Fruit fly (Drosophila melanogaster) whole organism, prepupa: Measurements from ENCODE around the gene aru.
A peak's percentile ranks its signal among the peaks of the same experiment; 100 is the strongest.

Experiments
- CG10669 ChIP-seq: fragments of 200-800 bp; sonication (Bioruptor generic); optimal IDR thresholded peaks from 3 replicates; lab custom pipeline; 2018; ENCODE audit warnings: missing biosample characterization, mild to moderate bottlenecking, missing genetic modification characterization, moderate library complexity
- CG11294 ChIP-seq: fragments of 200-800 bp; sonication (Bioruptor generic); IDR thresholded peaks from 2 replicates; pipeline ENCODE4 v1.3.6; 2022; ENCODE audit warnings: missing biosample characterization, missing genetic modification characterization
- CG11762 ChIP-seq: fragments of 200-800 bp; sonication (Bioruptor generic); optimal IDR thresholded peaks from 3 replicates; lab custom pipeline; 2016; ENCODE audit warnings: missing biosample characterization, missing genetic modification characterization; ENCODE audit not compliant: insufficient read depth
- CG11902 ChIP-seq: fragments of 200-800 bp; sonication (Bioruptor generic); optimal IDR thresholded peaks from 3 replicates; lab custom pipeline; 2016; ENCODE audit warnings: missing biosample characterization, missing genetic modification characterization
- CG1621 ChIP-seq: fragments of 200-800 bp; sonication (Bioruptor generic); optimal IDR thresholded peaks from 3 replicates; lab custom pipeline; 2018; ENCODE audit warnings: missing biosample characterization, mild to moderate bottlenecking, missing genetic modification characterization
- CG16779 ChIP-seq: fragments of 200-800 bp; sonication (Bioruptor generic); optimal IDR thresholded peaks from 3 replicates; lab custom pipeline; 2017; ENCODE audit warnings: missing biosample characterization, mild to moderate bottlenecking, missing genetic modification characterization
- CG3032 ChIP-seq: fragments of 200-800 bp; optimal IDR thresholded peaks from 2 replicates; lab custom pipeline; 2019; ENCODE audit warnings: missing biosample characterization, mild to moderate bottlenecking, missing genetic modification characterization, moderate library complexity
- CG32006 ChIP-seq: fragments of 200-800 bp; sonication (Bioruptor generic); optimal IDR thresholded peaks from 3 replicates; lab custom pipeline; 2017; ENCODE audit warnings: missing biosample characterization, mild to moderate bottlenecking, missing genetic modification characterization
- CG34406 ChIP-seq: fragments of 200-800 bp; sonication (Bioruptor generic); optimal IDR thresholded peaks from 3 replicates; lab custom pipeline; 2016; ENCODE audit warnings: missing biosample characterization, missing genetic modification characterization
- CG4318 ChIP-seq: fragments of 200-800 bp; sonication (Bioruptor generic); optimal IDR thresholded peaks from 3 replicates; lab custom pipeline; 2017; ENCODE audit warnings: missing biosample characterization, mild to moderate bottlenecking, missing genetic modification characterization
- CG6163 ChIP-seq: fragments of 200-800 bp; sonication (Bioruptor generic); IDR thresholded peaks from 3 replicates; pipeline ENCODE4 v1.3.6; 2022; ENCODE audit warnings: missing biosample characterization, missing genetic modification characterization
- CG6276 ChIP-seq: fragments of 200-800 bp; sonication (Bioruptor generic); optimal IDR thresholded peaks from 2 replicates; lab custom pipeline; 2017; ENCODE audit warnings: missing biosample characterization, mild to moderate bottlenecking, missing genetic modification characterization
- CG6792 ChIP-seq: fragments of 200-800 bp; sonication (Bioruptor generic); optimal IDR thresholded peaks from 3 replicates; lab custom pipeline; 2016; ENCODE audit warnings: missing biosample characterization, missing genetic modification characterization
- CG6808 ChIP-seq: fragments of 200-800 bp; sonication (Bioruptor generic); optimal IDR thresholded peaks from 3 replicates; lab custom pipeline; 2017; ENCODE audit warnings: missing biosample characterization, missing genetic modification characterization, mild to moderate bottlenecking, moderate library complexity, missing genetic modification reagents
- CG6854 ChIP-seq: fragments of 200-800 bp; sonication (Bioruptor generic); optimal IDR thresholded peaks from 2 replicates; lab custom pipeline; 2017; ENCODE audit warnings: missing biosample characterization, mild to moderate bottlenecking, missing genetic modification characterization
- CG8119 ChIP-seq: fragments of 200-800 bp; sonication (Bioruptor generic); IDR thresholded peaks from 3 replicates; pipeline ENCODE4 v1.3.6; 2022; ENCODE audit warnings: missing biosample characterization, missing genetic modification characterization
- CG8319 ChIP-seq: fragments of 200-800 bp; sonication (Bioruptor generic); optimal IDR thresholded peaks from 3 replicates; lab custom pipeline; 2016; ENCODE audit warnings: missing biosample characterization, missing genetic modification characterization
- Eip75B ChIP-seq: fragments of 200-800 bp; sonication (Bioruptor generic); optimal IDR thresholded peaks from 3 replicates; lab custom pipeline; 2016; ENCODE audit warnings: missing biosample characterization, missing genetic modification characterization
- Eip78C ChIP-seq: fragments of 200-800 bp; sonication (Bioruptor generic); peaks from one replicate; lab custom pipeline; 2016; ENCODE audit warnings: missing biosample characterization, missing genetic modification characterization
- Eip93F ChIP-seq: fragments of 200-800 bp; sonication (Bioruptor generic); optimal IDR thresholded peaks from 2 replicates; lab custom pipeline; 2016; ENCODE audit warnings: missing biosample characterization, mild to moderate bottlenecking, missing genetic modification characterization
- Ets21C ChIP-seq: fragments of 200-800 bp; sonication (Bioruptor generic); optimal IDR thresholded peaks from 3 replicates; lab custom pipeline; 2016; ENCODE audit warnings: missing biosample characterization, missing genetic modification characterization
- Gug ChIP-seq: fragments of 200-800 bp; sonication (Bioruptor generic); IDR thresholded peaks from 2 replicates; pipeline ENCODE4 v1.3.6; 2022; ENCODE audit warnings: missing biosample characterization, missing genetic modification characterization
- Hr38 ChIP-seq: sonication (Bioruptor generic); optimal IDR thresholded peaks from 2 replicates; lab custom pipeline; 2016; ENCODE audit warnings: missing biosample characterization, missing genetic modification characterization
- Hr39 ChIP-seq: fragments of 200-800 bp; sonication (Bioruptor generic); optimal IDR thresholded peaks from 2 replicates; lab custom pipeline; 2016; ENCODE audit warnings: missing biosample characterization, missing genetic modification characterization
- Lpt ChIP-seq: fragments of 200-800 bp; sonication (Bioruptor generic); optimal IDR thresholded peaks from 3 replicates; lab custom pipeline; 2016; ENCODE audit warnings: missing biosample characterization, missing genetic modification characterization
- Met ChIP-seq: fragments of 200-800 bp; sonication (Bioruptor generic); optimal IDR thresholded peaks from 3 replicates; lab custom pipeline; 2016; ENCODE audit warnings: missing biosample characterization, missing genetic modification characterization
- Smox ChIP-seq: fragments of 200-800 bp; sonication (Bioruptor generic); optimal IDR thresholded peaks from 3 replicates; lab custom pipeline; 2016; ENCODE audit warnings: missing biosample characterization, missing genetic modification characterization
- Sox14 ChIP-seq: fragments of 200-800 bp; sonication (Bioruptor generic); optimal IDR thresholded peaks from 3 replicates; lab custom pipeline; 2016; ENCODE audit warnings: missing biosample characterization, missing genetic modification characterization
- Sox15 ChIP-seq: fragments of 200-800 bp; sonication (Bioruptor generic); optimal IDR thresholded peaks from 3 replicates; lab custom pipeline; 2016; ENCODE audit warnings: missing biosample characterization, missing genetic modification characterization
- cyc ChIP-seq: fragments of 200-800 bp; sonication (Bioruptor generic); optimal IDR thresholded peaks from 3 replicates; lab custom pipeline; 2016; ENCODE audit warnings: missing biosample characterization, missing genetic modification characterization
- dac ChIP-seq: fragments of 200-800 bp; sonication (Bioruptor generic); optimal IDR thresholded peaks from 2 replicates; lab custom pipeline; 2017; ENCODE audit warnings: missing biosample characterization, mild to moderate bottlenecking, missing genetic modification characterization
- dsx ChIP-seq: fragments of 200-800 bp; optimal IDR thresholded peaks from 3 replicates; lab custom pipeline; 2019; ENCODE audit warnings: missing biosample characterization, mild to moderate bottlenecking, missing genetic modification characterization, moderate library complexity; ENCODE audit not compliant: poor library complexity, severe bottlenecking
- esn ChIP-seq: fragments of 200-800 bp; sonication (Bioruptor generic); optimal IDR thresholded peaks from 2 replicates; lab custom pipeline; 2016; ENCODE audit warnings: missing biosample characterization, mild to moderate bottlenecking, missing genetic modification characterization, moderate library complexity
- fd59A ChIP-seq: fragments of 200-800 bp; sonication (Bioruptor generic); optimal IDR thresholded peaks from 2 replicates; lab custom pipeline; 2017; ENCODE audit warnings: missing biosample characterization, mild to moderate bottlenecking, missing genetic modification characterization, missing genetic modification reagents
- fd85E ChIP-seq: fragments of 200-800 bp; sonication (Bioruptor generic); optimal IDR thresholded peaks from 3 replicates; lab custom pipeline; 2016; ENCODE audit warnings: missing biosample characterization, missing genetic modification characterization
- fkh ChIP-seq: fragments of 200-800 bp; sonication (Bioruptor generic); optimal IDR thresholded peaks from 3 replicates; lab custom pipeline; 2017; ENCODE audit warnings: missing biosample characterization, mild to moderate bottlenecking, missing genetic modification characterization, moderate library complexity
- lz ChIP-seq: fragments of 200-800 bp; sonication (Bioruptor generic); optimal IDR thresholded peaks from 3 replicates; lab custom pipeline; 2016; ENCODE audit warnings: missing biosample characterization, missing genetic modification characterization
- pdm3 ChIP-seq: fragments of 200-800 bp; sonication (Bioruptor generic); optimal IDR thresholded peaks from 3 replicates; lab custom pipeline; 2016; ENCODE audit warnings: missing biosample characterization, missing genetic modification characterization
- salr ChIP-seq, 2 experiments: fragments of 200-800 bp; sonication (Bioruptor generic); optimal IDR thresholded peaks; 3 replicates each; lab custom pipeline; 2016 to 2018; ENCODE audit warnings: missing biosample characterization in 2 of 2, missing genetic modification characterization in 2 of 2, mild to moderate bottlenecking in 1 of 2
- spab ChIP-seq: fragments of 200-800 bp; sonication (Bioruptor generic); optimal IDR thresholded peaks from 2 replicates; lab custom pipeline; 2017; ENCODE audit warnings: missing biosample characterization, mild to moderate bottlenecking, missing genetic modification characterization, missing genetic modification reagents
- svp ChIP-seq: fragments of 200-800 bp; sonication (Bioruptor generic); peaks from one replicate; lab custom pipeline; 2016; ENCODE audit warnings: missing biosample characterization, missing genetic modification characterization
- topi ChIP-seq: fragments of 200-800 bp; sonication (Bioruptor generic); optimal IDR thresholded peaks from 3 replicates; lab custom pipeline; 2016; ENCODE audit warnings: missing biosample characterization, missing genetic modification characterization
- vri ChIP-seq: fragments of 200-800 bp; sonication (Bioruptor generic); optimal IDR thresholded peaks from 3 replicates; lab custom pipeline; 2016; ENCODE audit warnings: missing biosample characterization, mild to moderate bottlenecking, missing genetic modification characterization

Gene aru

dm6 chr2L:884970-885369, 16.8 kb upstream of the aru start, which contains the start of gene CG15824:
Gene CG15824 (minus strand): TSS chr2L:885141.
- no peak for TF ChIP-seq vri (GFP tag; lab: Kevin White, UChicago)
- no peak for TF ChIP-seq CG6808 (GFP tag; lab: Kevin White, UChicago)
- no peak for TF ChIP-seq Sox14 (GFP tag; lab: Kevin White, UChicago)
- no peak for TF ChIP-seq Ets21C (GFP tag; lab: Kevin White, UChicago)
- no peak for TF ChIP-seq fd59A (GFP tag; lab: Kevin White, UChicago)
- no peak for TF ChIP-seq CG16779
- no peak for TF ChIP-seq CG11902 (GFP tag; lab: Kevin White, UChicago)
- no peak for TF ChIP-seq Lpt (GFP tag; lab: Kevin White, UChicago)
- TF ChIP-seq Gug (GFP tag; lab: Robert Waterston, UW): no peak
- no peak for TF ChIP-seq fkh (GFP tag; lab: Kevin White, UChicago)
- TF ChIP-seq pdm3: no peak
- TF ChIP-seq Eip78C: no peak
- no peak for TF ChIP-seq topi (GFP tag; lab: Kevin White, UChicago)
- TF ChIP-seq CG11762 (GFP tag; lab: Kevin White, UChicago): no peak
- TF ChIP-seq, all 60 proteins: peak for 0

- TF ChIP-seq Hr39 (no peak), CG6854 (GFP tag; lab: Kevin White, UChicago) (no peak), spab (no peak), CG11294 (GFP tag; lab: Robert Waterston, UW) (no peak), Ets21C (GFP tag; lab: Kevin White, UChicago) (no peak), lz (GFP tag; lab: Kevin White, UChicago) (no peak), cyc (no peak), Sox15 (GFP tag; lab: Kevin White, UChicago) (no peak), Eip75B (GFP tag; lab: Kevin White, UChicago) (no peak)
Observed at dm6 chr2L:877002-877401, 8.8 kb upstream of the aru start, which contains the start of gene ninaA. Gene ninaA (plus strand): TSS chr2L:877302.

DNA sequence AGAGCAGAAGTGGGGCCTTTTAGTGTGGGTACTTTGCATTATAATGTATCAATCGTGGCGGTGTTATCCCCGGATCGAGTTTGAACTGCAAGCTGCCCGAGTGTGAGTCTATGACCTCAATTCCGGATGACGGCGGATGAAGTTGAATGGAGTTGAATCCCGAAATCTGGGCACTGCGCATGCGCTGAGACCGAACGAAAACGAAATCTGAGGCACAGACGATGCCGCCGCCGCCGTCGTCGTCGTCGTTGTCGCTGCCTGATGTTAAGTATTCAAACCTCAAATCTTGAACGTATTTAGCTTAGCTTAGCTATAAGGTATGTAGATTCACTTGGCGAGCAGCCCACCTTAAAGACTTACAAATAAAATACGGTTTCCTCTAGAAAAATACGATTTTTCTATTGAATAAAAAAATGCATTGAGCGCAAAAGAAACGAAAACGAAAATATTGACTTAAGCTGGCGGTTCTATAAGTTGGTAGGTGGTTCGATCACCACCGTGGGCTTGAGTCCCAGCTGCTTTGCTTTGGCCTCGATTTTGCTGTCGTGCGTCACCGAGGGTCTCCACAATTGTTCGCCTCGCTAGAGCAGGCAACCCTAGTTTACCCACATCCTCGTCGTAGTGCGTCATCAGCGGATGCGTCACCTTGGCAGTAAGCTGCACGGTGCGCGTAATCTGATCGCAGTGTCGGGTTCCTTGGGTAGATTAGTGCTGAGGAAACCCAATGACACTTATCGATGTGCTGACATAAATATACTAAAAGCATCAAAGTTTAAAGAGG, 5.8 kb upstream of the aru start:
- TF ChIP-seq Smox (GFP tag; lab: Kevin White, UChicago) (no peak), svp (GFP tag; lab: Kevin White, UChicago) (peak; percentile 45)

DNA sequence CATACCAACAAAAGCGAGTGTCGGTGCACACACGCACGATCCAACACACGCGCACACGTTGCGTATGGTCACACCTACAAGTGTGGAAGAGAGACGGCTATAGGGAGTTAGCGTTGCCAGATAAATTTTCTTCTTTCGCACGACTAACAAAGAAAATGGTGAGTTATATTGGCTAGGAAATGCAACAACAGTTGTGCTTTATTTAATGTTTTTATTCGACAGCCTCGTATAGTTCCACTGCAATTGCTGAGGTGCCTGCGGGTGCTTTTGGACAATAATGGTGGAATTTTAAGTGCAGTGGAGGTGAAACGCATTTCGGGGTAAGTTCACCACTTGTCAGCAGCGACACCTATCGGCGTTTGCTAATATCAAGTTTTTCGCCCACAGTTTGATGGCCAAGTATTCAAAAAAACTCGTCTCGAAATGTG, 3.3 kb upstream of the aru start:
- no peak for TF ChIP-seq dac (GFP tag; lab: Kevin White, UChicago)
- TF ChIP-seq CG6163 (GFP tag; lab: Robert Waterston, UW): peak; percentile 48; the same call in 1 of the 3 replicates
- TF ChIP-seq Smox (GFP tag; lab: Kevin White, UChicago): no peak
- peak; percentile 14 for TF ChIP-seq lz (GFP tag; lab: Kevin White, UChicago)
- TF ChIP-seq esn (GFP tag; lab: Kevin White, UChicago): no peak
- no peak for TF ChIP-seq Gug (GFP tag; lab: Robert Waterston, UW)
- TF ChIP-seq CG4318 (GFP tag; lab: Kevin White, UChicago): no peak
- TF ChIP-seq fd85E (GFP tag; lab: Kevin White, UChicago): no peak
- TF ChIP-seq vri (GFP tag; lab: Kevin White, UChicago): peak; percentile 98
- no peak for TF ChIP-seq CG34406 (GFP tag; lab: Kevin White, UChicago)
- no peak for TF ChIP-seq cyc
- no peak for TF ChIP-seq Sox15 (GFP tag; lab: Kevin White, UChicago)
- TF ChIP-seq CG32006 (GFP tag; lab: Kevin White, UChicago): no peak
- no peak for TF ChIP-seq Eip93F (GFP tag; lab: Kevin White, UChicago)
- TF ChIP-seq Hr39: no peak
- no peak for TF ChIP-seq CG6792 (GFP tag; lab: Kevin White, UChicago)
- TF ChIP-seq dsx (GFP tag; lab: Kevin White, UChicago): peak; percentile 16
- TF ChIP-seq CG10669: no peak
- no peak for TF ChIP-seq Eip78C
- no peak for TF ChIP-seq CG8319 (GFP tag; lab: Kevin White, UChicago)
- TF ChIP-seq fd59A (GFP tag; lab: Kevin White, UChicago): no peak
- no peak for TF ChIP-seq CG6276 (GFP tag; lab: Kevin White, UChicago)
- no peak for TF ChIP-seq spab
- TF ChIP-seq salr (GFP tag; optimal IDR thresholded peaks at IDR 0.05; lab: Kevin White, UChicago): no peak
- TF ChIP-seq Hr38 (GFP tag; lab: Kevin White, UChicago): no peak
- no peak for TF ChIP-seq Eip75B (GFP tag; lab: Kevin White, UChicago)
- peak; percentile 0 for TF ChIP-seq CG3032 (tag; lab: Kevin White, UChicago)
- no peak for TF ChIP-seq Met
- TF ChIP-seq topi (GFP tag; lab: Kevin White, UChicago): no peak
- peak; percentile 16 for TF ChIP-seq CG1621 (tag; lab: Kevin White, UChicago)
- peak; percentile 7 for TF ChIP-seq CG6808 (GFP tag; lab: Kevin White, UChicago)
- TF ChIP-seq CG8119: no peak; the same call in 2 of the 3 replicates
